Fruit fly (Drosophila melanogaster): ENCODE results near the gene CTCF.

Gene CTCF

DNA sequence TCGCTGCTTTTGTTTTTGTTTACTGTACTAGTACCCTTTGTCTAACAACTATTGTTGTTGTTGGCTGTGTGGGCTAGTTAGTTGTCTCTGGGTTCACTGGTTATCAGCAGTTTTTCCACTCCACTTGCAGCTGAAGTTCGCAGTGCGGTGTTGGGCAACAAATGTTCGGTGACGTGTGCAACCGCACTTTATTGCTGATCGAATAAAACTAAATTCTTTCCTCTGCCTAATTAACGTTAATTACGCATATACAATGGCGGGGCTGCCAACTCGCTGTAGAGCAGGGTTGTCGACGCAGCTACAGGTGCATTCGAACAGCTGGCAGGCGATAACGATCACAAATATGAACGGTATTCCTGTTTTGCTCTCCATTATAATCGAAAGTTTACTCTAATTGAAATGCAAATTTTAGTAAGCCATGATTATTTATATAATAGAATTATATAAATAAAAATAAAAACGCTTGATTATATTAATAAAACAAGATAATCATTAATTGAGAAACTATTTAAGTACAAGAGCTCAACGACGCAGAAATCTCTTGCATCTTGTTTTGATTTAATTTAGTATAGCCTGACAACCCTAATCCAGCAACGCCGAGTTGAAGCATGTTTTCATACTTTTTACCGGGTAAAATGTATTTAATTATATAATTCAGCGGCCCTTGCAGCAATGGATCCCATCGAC, 27.8 kb downstream of the CTCF start, which contains the start of the genes mrva, CG42307 and mus312 (continued):
- TF ChIP-seq CrebB (tag; optimal IDR thresholded peaks at IDR 0.05) (peak; percentile 58), bab2 (GFP tag; optimal IDR thresholded peaks at IDR 0.05) (peak; percentile 41), tgo (GFP tag; IDR thresholded peaks at IDR 0.05) (peak; percentile 90), odd (GFP tag; optimal IDR thresholded peaks at IDR 0.05) (peak; percentile 88), ac (GFP tag; optimal IDR thresholded peaks at IDR 0.05) (peak; percentile 52), MESR4 (GFP tag; optimal IDR thresholded peaks at IDR 0.05) (peak; percentile 96), ash1 (GFP tag; optimal IDR thresholded peaks at IDR 0.05) (no peak), ranshi (GFP tag; IDR thresholded peaks at IDR 0.05) (peak; percentile 77; the same call in 1 of the 2 replicates), Dip3 (GFP tag; optimal IDR thresholded peaks at IDR 0.05) (peak; percentile 43), CG17912 (GFP tag; optimal IDR thresholded peaks at IDR 0.05) (peak; percentile 79), ato (GFP tag; IDR thresholded peaks at IDR 0.05; ENCODE audit: partially characterized antibody) (0 out of 2 replicates have a peak, but pooled peaks have one; percentile 39), emc (GFP tag; optimal IDR thresholded peaks at IDR 0.05) (no peak), Sry-β (GFP tag; optimal IDR thresholded peaks at IDR 0.05) (peak; percentile 43), CG11560 (tag; IDR thresholded peaks at IDR 0.05) (peak; percentile 70), bsh (GFP tag; optimal IDR thresholded peaks at IDR 0.05) (peak in 1 of 2 experiments; percentile 92), sima (GFP tag; optimal IDR thresholded peaks at IDR 0.05) (no peak), crc (GFP tag; optimal IDR thresholded peaks at IDR 0.05) (no peak), CG31388 (GFP tag; optimal IDR thresholded peaks at IDR 0.05) (peak; percentile 69), CG13894 (tag; optimal IDR thresholded peaks at IDR 0.05) (peak; percentile 94), Sox102F (GFP tag; optimal IDR thresholded peaks at IDR 0.05) (no peak), repo (GFP tag; optimal IDR thresholded peaks at IDR 0.05) (peak; percentile 52), Aef1 (GFP tag; IDR thresholded peaks at IDR 0.05) (peak; percentile 76), CG14441 (GFP tag; IDR thresholded peaks at IDR 0.05) (peak; percentile 69), dpn (GFP tag; optimal IDR thresholded peaks at IDR 0.05) (peak; percentile 24 to 87), CG17568 (GFP tag; optimal IDR thresholded peaks at IDR 0.05) (no peak), lola (GFP tag; optimal IDR thresholded peaks at IDR 0.05) (peak in 1 of 3 experiments; percentile 92), Chrac-16 (GFP tag; optimal IDR thresholded peaks at IDR 0.05) (peak; percentile 78), vvl (GFP tag; IDR thresholded peaks at IDR 0.05) (peak; percentile 92), esg (GFP tag; conservative IDR thresholded peaks at IDR 0.05) (peak; percentile 86), CG4617 (GFP tag; optimal IDR thresholded peaks at IDR 0.05; ENCODE audit: borderline replicate concordance) (peak; percentile 87), scrt (GFP tag; optimal IDR thresholded peaks at IDR 0.05) (peak; percentile 92), knrl (GFP tag; IDR thresholded peaks at IDR 0.05; ENCODE audit: partially characterized antibody) (0 out of 3 replicates have a peak, but pooled peaks have one; percentile 21), CG17361 (GFP tag; IDR thresholded peaks at IDR 0.05) (peak; percentile 96), Poxn (GFP tag; IDR thresholded peaks at IDR 0.05) (peak; percentile 27; the same call in 1 of the 2 replicates), Ets65A (GFP tag) (peak; percentile 62), Max (GFP tag; optimal IDR thresholded peaks at IDR 0.05) (peak; percentile 71), Neu2 (GFP tag; optimal IDR thresholded peaks at IDR 0.05; ENCODE audit: borderline replicate concordance) (no peak), D19B (GFP tag; optimal IDR thresholded peaks at IDR 0.05) (no peak), CG4282 (GFP tag; optimal IDR thresholded peaks at IDR 0.05) (no peak), dmrt99B (tag; optimal IDR thresholded peaks at IDR 0.05) (no peak), Bdp1 (GFP tag; optimal IDR thresholded peaks at IDR 0.05) (peak; percentile 42), CoRest (tag; optimal IDR thresholded peaks at IDR 0.05) (peak; percentile 96), run (tag; optimal IDR thresholded peaks at IDR 0.05) (peak; percentile 80), dan (GFP tag; IDR thresholded peaks at IDR 0.05) (no peak), Myb (GFP tag; optimal IDR thresholded peaks at IDR 0.05) (peak; percentile 1), GATAe (GFP tag; conservative IDR thresholded peaks at IDR 0.05) (no peak), CG33213 (GFP tag; optimal IDR thresholded peaks at IDR 0.05) (peak; percentile 44), MTF-1 (GFP tag; optimal IDR thresholded peaks at IDR 0.05; ENCODE audit: borderline replicate concordance) (peak; percentile 91), CG10543 (GFP tag; optimal IDR thresholded peaks at IDR 0.05) (peak; percentile 96)
